Worm (Caenorhabditis elegans): Measurements from ENCODE around the gene mdmh-35.

Gene mdmh-35

DNA sequence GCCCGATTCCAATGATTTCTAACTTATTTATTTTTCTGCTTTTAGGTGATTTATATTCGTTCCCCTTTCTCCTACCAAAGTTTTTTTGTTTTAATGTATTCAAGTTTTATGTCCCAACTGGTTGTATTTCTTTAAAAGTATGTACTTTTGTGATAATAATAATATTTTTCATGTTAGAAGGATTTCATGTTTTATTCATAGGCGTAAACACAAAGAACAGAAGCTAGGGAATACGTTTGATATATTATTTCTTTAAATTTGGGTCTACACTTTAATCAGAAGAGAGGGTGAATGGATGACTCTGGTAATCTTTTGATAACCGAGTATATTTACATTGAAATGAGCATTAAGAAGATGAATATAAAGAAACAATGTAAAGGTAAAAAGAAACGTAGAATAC, 10.6 kb upstream of the mdmh-35 start:
- TF ChIP-seq ceh-90 (tag; optimal IDR thresholded peaks at IDR 0.05) (no peak), tlp-1 (tag; optimal IDR thresholded peaks at IDR 0.05) (no peak), efl-3 (GFP tag; optimal IDR thresholded peaks at IDR 0.05) (no peak), pax-3 (tag; optimal IDR thresholded peaks at IDR 0.05) (no peak), ztf-4 (tag; optimal IDR thresholded peaks at IDR 0.05) (no peak), nhr-20 (tag; optimal IDR thresholded peaks at IDR 0.05) (no peak), snpc-4 (tag; optimal IDR thresholded peaks at IDR 0.05) (no peak), nhr-84 (tag; optimal IDR thresholded peaks at IDR 0.05) (no peak), hlh-17 (GFP tag; optimal IDR thresholded peaks at IDR 0.05; ENCODE audit: borderline replicate concordance) (no peak), Y116A8C.19 (tag; optimal IDR thresholded peaks at IDR 0.05; ENCODE audit: borderline replicate concordance) (no peak), C16A3.4 (tag; optimal IDR thresholded peaks at IDR 0.05) (no peak), ceh-82 (tag; optimal IDR thresholded peaks at IDR 0.05) (no peak), snu-23 (GFP tag; optimal IDR thresholded peaks at IDR 0.05) (no peak), lir-3 (tag; optimal IDR thresholded peaks at IDR 0.05; ENCODE audit: poor library complexity) (no peak), C34B4.2 (tag; optimal IDR thresholded peaks at IDR 0.05) (no peak), ceh-63 (GFP tag; optimal IDR thresholded peaks at IDR 0.05) (no peak), elt-3 (tag; optimal IDR thresholded peaks at IDR 0.05) (no peak), hlh-4 (tag; optimal IDR thresholded peaks at IDR 0.05) (no peak)

DNA sequence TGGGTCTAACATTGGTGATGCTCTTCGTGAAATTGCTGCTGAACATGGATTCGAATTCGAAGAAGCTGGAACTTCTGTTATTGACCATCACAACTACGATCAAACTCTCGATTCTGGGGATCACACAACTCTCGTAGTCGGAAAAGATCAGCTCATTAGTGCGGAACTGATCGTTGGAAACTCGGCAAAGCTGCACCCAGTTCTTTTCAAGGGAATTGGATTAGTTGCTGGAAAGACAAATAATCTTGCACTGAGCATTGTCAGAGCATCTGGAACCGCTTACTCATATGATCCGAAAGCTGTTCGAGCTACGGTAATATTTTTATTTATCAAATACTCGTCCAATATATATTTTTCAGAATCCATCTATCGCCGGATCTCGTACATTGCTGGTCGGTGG, 9.4 kb upstream of the mdmh-35 start:
- no peak for TF ChIP-seq nhr-47 (tag; optimal IDR thresholded peaks at IDR 0.05)
- TF ChIP-seq efl-1 (optimal IDR thresholded peaks at IDR 0.05) = no peak
- TF ChIP-seq efl-1 (GFP tag; optimal IDR thresholded peaks at IDR 0.05 in 1 of 2) = peak in 1 of 2 experiments; percentile 62

DNA sequence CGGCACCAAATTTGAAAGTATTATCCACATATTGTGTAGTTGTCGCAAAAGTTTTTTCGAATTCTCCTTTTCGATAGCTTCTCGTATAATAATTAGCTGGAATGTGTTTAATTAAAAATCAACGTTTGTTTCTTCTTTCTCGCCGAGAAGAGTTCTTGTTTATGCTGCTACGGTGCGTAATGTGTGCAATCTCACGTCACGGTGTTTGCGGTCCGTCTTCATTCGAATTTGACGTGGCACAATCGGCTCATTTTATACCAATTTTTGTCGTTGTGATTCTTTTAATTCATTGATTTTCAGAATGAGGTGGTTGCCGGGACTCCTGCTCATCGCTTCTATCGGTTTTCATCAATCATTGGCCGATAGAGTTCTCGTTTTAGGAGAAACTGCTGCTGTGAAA, 8.7 kb upstream of the mdmh-35 start, which contains the start of gene ostb-1:
ostb-1 (plus strand) TSS at position 301 of the 400 bp plus-strand sequence.
- TF ChIP-seq unc-62 (GFP tag; optimal IDR thresholded peaks at IDR 0.05) (no peak), dpl-1 (GFP tag; optimal IDR thresholded peaks at IDR 0.05) (peak; percentile 32 to 55 (median 55)), aha-1 (tag; optimal IDR thresholded peaks at IDR 0.05) (no peak), F16B12.6 (tag; optimal IDR thresholded peaks at IDR 0.05) (peak; percentile 85), nhr-85 (tag) (no peak), blmp-1 (tag; optimal IDR thresholded peaks at IDR 0.05) (peak; percentile 27), nhr-28 (tag; optimal IDR thresholded peaks at IDR 0.05) (no peak), xbp-1 (tag; optimal IDR thresholded peaks at IDR 0.05) (peak; percentile 49), vab-15 (tag; optimal IDR thresholded peaks at IDR 0.05) (peak; percentile 4), unc-30 (tag; optimal IDR thresholded peaks at IDR 0.05) (no peak), swsn-7 (tag; optimal IDR thresholded peaks at IDR 0.05) (peak; percentile 2), grh-1 (GFP tag; IDR thresholded peaks at IDR 0.05) (no peak), efl-1 (optimal IDR thresholded peaks at IDR 0.05) (peak; percentile 34 to 49), efl-1 (GFP tag; optimal IDR thresholded peaks at IDR 0.05 in 1 of 2) (peak; percentile 58 to 93), tlp-1 (tag; optimal IDR thresholded peaks at IDR 0.05) (no peak), lin-35 (GFP tag; optimal IDR thresholded peaks at IDR 0.05) (peak; percentile 46 to 66), unc-130 (tag; optimal IDR thresholded peaks at IDR 0.05) (peak; percentile 9), mep-1 (tag; optimal IDR thresholded peaks at IDR 0.05) (peak; percentile 58), elt-2 (tag; optimal IDR thresholded peaks at IDR 0.05) (peak; percentile 4), nhr-71 (tag; optimal IDR thresholded peaks at IDR 0.05) (peak; percentile 19), snu-23 (GFP tag; optimal IDR thresholded peaks at IDR 0.05) (peak; percentile 20), C16A3.4 (tag; optimal IDR thresholded peaks at IDR 0.05) (no peak), ceh-82 (tag; optimal IDR thresholded peaks at IDR 0.05) (peak in 1 of 3 experiments; percentile 7), lsy-2 (tag; optimal IDR thresholded peaks at IDR 0.05) (peak; percentile 61 to 85), rnt-1 (tag; optimal IDR thresholded peaks at IDR 0.05) (peak; percentile 20), Y116A8C.19 (tag; optimal IDR thresholded peaks at IDR 0.05; ENCODE audit: borderline replicate concordance) (no peak)
